Worm (Caenorhabditis elegans) whole organism, midembryonic: ENCODE results near the gene M02D8.6.

Experiments used
- T22C8.4 ChIP-seq: fragments of 200-800 bp; sonication (Bioruptor generic); IDR thresholded peaks from 2 replicates; pipeline ENCODE4 v1.3.6; 2022; ENCODE audit warnings: missing genetic modification characterization, missing compliant biosample characterization
- flt-1 ChIP-seq: fragments of 200-800 bp; sonication (Bioruptor generic); IDR thresholded peaks from 2 replicates; pipeline ENCODE4 v1.3.6; 2022; ENCODE audit warnings: missing genetic modification characterization, missing compliant biosample characterization
- med-1 ChIP-seq: sonication (generic microtip); optimal IDR thresholded peaks from 2 replicates; lab custom pipeline; 2017; ENCODE audit warnings: missing genetic modification characterization, mild to moderate bottlenecking, missing compliant biosample characterization, antibody characterized with exemption, missing genetic modification reagents; ENCODE audit not compliant: insufficient read depth
- ztf-23 ChIP-seq: fragments of 200-800 bp; sonication (Bioruptor generic); IDR thresholded peaks from 2 replicates; pipeline ENCODE4 v1.3.6; 2022; ENCODE audit warnings: missing genetic modification reagents, missing genetic modification characterization, missing compliant biosample characterization

- TF ChIP-seq med-1 (GFP tag; lab: Kevin White, UChicago) = no peak
- TF ChIP-seq T22C8.4 = no peak
- TF ChIP-seq flt-1 (GFP tag; lab: Robert Waterston, UW) = no peak
- TF ChIP-seq ztf-23 (GFP tag; lab: Robert Waterston, UW) = no peak
Measured at ce11 chrX:8770316-8770715, 38.6 kb upstream of the M02D8.6 start.
